Worm (Caenorhabditis elegans): ENCODE measurements around the gene T06F4.1.

DNA sequence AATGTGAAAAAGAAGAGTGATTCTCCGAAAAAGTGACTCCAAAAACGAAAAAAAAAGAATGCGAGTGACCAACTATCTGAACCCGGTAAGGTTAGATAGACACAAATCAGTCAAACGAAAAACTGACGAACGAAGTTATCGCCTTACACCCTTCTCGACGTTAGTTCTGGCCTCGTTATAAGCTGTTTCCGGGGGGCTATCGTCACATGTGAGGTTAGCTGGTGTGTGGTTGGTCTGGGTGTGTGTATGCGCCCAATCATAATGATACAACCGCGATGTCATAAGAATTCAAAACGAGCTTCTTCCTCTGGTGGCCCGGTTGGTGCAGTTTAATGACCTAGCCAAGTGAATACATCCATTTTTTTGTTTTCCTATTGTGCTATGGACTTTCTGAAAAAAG lies 6.3 kb upstream of the T06F4.1 start:
- TF ChIP-seq klf-2 (GFP tag; conservative IDR thresholded peaks at IDR 0.05) (no peak), ref-1 (GFP tag; conservative IDR thresholded peaks at IDR 0.05) (no peak), ztf-23 (GFP tag; IDR thresholded peaks at IDR 0.05) (no peak), med-1 (GFP tag; optimal IDR thresholded peaks at IDR 0.05; ENCODE audit: insufficient read depth) (no peak), ztf-29 (GFP tag; IDR thresholded peaks at IDR 0.05) (no peak), tab-1 (GFP tag; IDR thresholded peaks at IDR 0.05) (no peak), flt-1 (GFP tag; IDR thresholded peaks at IDR 0.05) (no peak), T22C8.4 (GFP tag; IDR thresholded peaks at IDR 0.05) (no peak)

Data from whole organism, midembryonic.